Worm (Caenorhabditis elegans) whole organism, L4 larva: ENCODE data around the gene C18C4.7.
A peak's percentile ranks its signal among the peaks of the same experiment; 100 is the strongest.

Experiments
- F49E8.2 ChIP-seq: sonication (generic microtip); optimal IDR thresholded peaks from 2 replicates; lab custom pipeline; 2016; ENCODE audit warnings: missing compliant biosample characterization, mild to moderate bottlenecking, missing genetic modification characterization, borderline replicate concordance
- ZK337.2 ChIP-seq: fragments of 200-800 bp; sonication (Bioruptor generic); IDR thresholded peaks from 2 replicates; pipeline ENCODE4 v1.3.6; 2022; ENCODE audit warnings: missing genetic modification reagents, missing genetic modification characterization, missing compliant biosample characterization
- ceh-28 ChIP-seq: fragments of 150-350 bp; optimal IDR thresholded peaks from 2 replicates; lab custom pipeline; 2014; ENCODE audit warnings: missing biosample characterization, missing genetic modification reagents, missing genetic modification characterization
- ceh-82 ChIP-seq: sonication (generic microtip); optimal IDR thresholded peaks from 2 replicates; lab custom pipeline; 2017; ENCODE audit warnings: missing biosample characterization, missing genetic modification characterization
- ces-1 ChIP-seq: fragments of 150-350 bp; sonication (generic microtip); optimal IDR thresholded peaks from 4 replicates; lab custom pipeline; 2014; ENCODE audit warnings: missing biosample characterization, missing genetic modification reagents, missing genetic modification characterization
- dve-1 ChIP-seq: sonication (generic microtip); optimal IDR thresholded peaks from 2 replicates; lab custom pipeline; 2017; ENCODE audit warnings: antibody characterized with exemption, mild to moderate bottlenecking, missing genetic modification characterization, missing compliant biosample characterization; ENCODE audit not compliant: insufficient read depth
- hlh-11 ChIP-seq: fragments of 200-800 bp; sonication (Bioruptor generic); optimal IDR thresholded peaks from 2 replicates; lab custom pipeline; 2018; ENCODE audit warnings: mild to moderate bottlenecking, missing genetic modification characterization, missing compliant biosample characterization
- lin-15B ChIP-seq: fragments of 150-350 bp; sonication (generic microtip); optimal IDR thresholded peaks from 3 replicates; lab custom pipeline; 2014; ENCODE audit warnings: missing biosample characterization, missing genetic modification characterization
- lin-39 ChIP-seq: fragments of 150-350 bp; optimal IDR thresholded peaks from 2 replicates; lab custom pipeline; 2014; ENCODE audit warnings: missing biosample characterization, missing genetic modification reagents, missing genetic modification characterization
- unc-62 ChIP-seq, 3 experiments: fragments of 150-350 bp in 1 of 3; sonication (generic microtip); optimal IDR thresholded peaks in 2 of 3; peaks in 1 of 3; 1 replicate in 1 of 3; 2 replicates in 2 of 3; lab custom pipeline; 2014 to 2017; ENCODE audit warnings: missing biosample characterization in 3 of 3, missing genetic modification characterization in 3 of 3, missing genetic modification reagents in 3 of 3, missing genotype in 1 of 3
- zip-2 ChIP-seq: fragments of 150-350 bp; optimal IDR thresholded peaks from 2 replicates; lab custom pipeline; 2014; ENCODE audit warnings: missing biosample characterization, missing genetic modification characterization

DNA sequence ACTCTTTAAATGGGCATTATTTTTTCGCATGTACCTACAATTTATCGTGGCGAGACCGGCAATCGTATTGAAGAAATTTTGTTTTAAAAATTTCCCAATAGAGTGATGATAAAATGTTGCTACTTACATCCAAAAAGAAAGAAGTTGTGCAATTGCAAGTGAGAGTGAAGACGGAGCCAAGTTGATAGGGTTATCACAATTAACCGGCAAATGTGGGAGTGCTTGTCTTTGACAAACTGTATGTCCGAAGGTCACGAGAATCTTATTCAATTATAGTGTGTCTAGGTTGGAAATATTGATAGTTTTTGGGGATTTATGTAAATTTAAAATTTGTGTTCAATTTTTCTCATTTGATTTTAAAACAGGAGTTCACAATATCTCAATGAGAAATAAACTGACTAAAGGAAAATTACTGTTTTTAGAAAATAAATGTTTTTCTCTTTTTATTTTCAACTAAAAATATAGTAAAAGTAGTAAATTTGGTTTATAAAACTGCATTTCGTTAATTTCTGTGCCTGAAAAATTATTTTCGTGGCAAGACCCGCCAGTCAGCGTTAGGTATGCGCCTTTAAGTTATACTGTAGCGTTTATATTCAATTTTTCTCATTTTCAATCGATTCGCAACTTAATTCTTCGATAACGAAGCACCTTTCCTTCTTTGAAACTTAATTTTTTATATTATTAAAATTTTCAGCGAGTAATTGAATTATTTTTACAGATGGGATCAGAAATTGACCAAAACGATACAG, 53.2 kb downstream of the C18C4.7 start, which contains the start of the genes hpo-15 and mms-19:
- no peak for TF ChIP-seq ces-1 (GFP tag; lab: Kevin White, UChicago)
- TF ChIP-seq lin-39 (tag; lab: Kevin White, UChicago) = no peak
- TF ChIP-seq unc-62 (GFP tag; optimal IDR thresholded peaks at IDR 0.05 in 1 of 2; lab: Kevin White, UChicago) = no peak
- TF ChIP-seq unc-62 (tag; optimal IDR thresholded peaks at IDR 0.05; lab: Kevin White, UChicago) = no peak
- no peak for TF ChIP-seq ceh-28 (tag; lab: Kevin White, UChicago)
- peak; percentile 41 for TF ChIP-seq dve-1 (tag; lab: Kevin White, UChicago)
- no peak for TF ChIP-seq zip-2 (tag; lab: Kevin White, UChicago)
- TF ChIP-seq ceh-82 = no peak
- no peak for TF ChIP-seq ZK337.2 (GFP tag; lab: Robert Waterston, UW)
- TF ChIP-seq hlh-11 (tag; lab: Kevin White, UChicago) = no peak
- no peak for TF ChIP-seq F49E8.2 (tag; lab: Kevin White, UChicago)
- no peak for TF ChIP-seq lin-15B (tag; lab: Kevin White, UChicago)
